Worm (Caenorhabditis elegans) whole organism, mixed stage, embryonic: ENCODE data around the gene C17F4.11.

ENCODE experiments used
- blmp-1 ChIP-seq: fragments of 150-350 bp; optimal IDR thresholded peaks from 2 replicates; lab custom pipeline; 2014; ENCODE audit warnings: missing biosample characterization, missing genetic modification characterization
- nhr-28 ChIP-seq: fragments of 150-350 bp; optimal IDR thresholded peaks from 2 replicates; lab custom pipeline; 2014; ENCODE audit warnings: missing biosample characterization, missing genetic modification characterization
- nhr-76 ChIP-seq: sonication (generic microtip); optimal IDR thresholded peaks from 2 replicates; lab custom pipeline; 2017; ENCODE audit warnings: missing biosample characterization, missing genetic modification characterization
- snpc-4 ChIP-seq: fragments of 150-350 bp; optimal IDR thresholded peaks from 2 replicates; lab custom pipeline; 2014; ENCODE audit warnings: missing biosample characterization, missing genetic modification characterization

DNA sequence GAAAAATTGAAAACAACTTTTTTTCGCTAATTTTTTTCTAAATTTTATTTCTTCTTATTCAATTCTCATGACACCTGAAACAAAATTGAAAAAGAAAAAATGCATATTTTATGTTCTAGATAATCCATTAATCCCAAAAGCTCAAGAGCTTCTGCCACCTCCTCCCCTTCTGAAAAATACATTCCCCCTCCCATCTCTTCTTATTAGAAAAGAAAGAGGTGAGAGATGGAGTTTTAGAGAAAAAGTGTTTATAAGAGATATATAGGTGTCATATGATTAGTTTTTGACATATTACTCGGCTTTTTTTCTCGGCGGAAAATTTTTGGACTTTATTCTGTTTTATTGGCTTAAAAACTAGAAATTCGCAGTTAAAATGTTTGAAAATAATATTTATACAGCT, 33.3 kb downstream of the C17F4.11 start:
- TF ChIP-seq nhr-76 (tag; lab: Kevin White, UChicago), result no peak
- no peak for TF ChIP-seq snpc-4
- TF ChIP-seq blmp-1 (tag; lab: Kevin White, UChicago), result no peak
- TF ChIP-seq nhr-28, result no peak
